Fruit fly (Drosophila melanogaster) whole organism, adult: ENCODE results near the gene Mer.

Source experiments
- CG11617 ChIP-seq: fragments of 200-800 bp; sonication (Bioruptor generic); optimal IDR thresholded peaks from 2 replicates; lab custom pipeline; 2017; ENCODE audit warnings: mild to moderate bottlenecking, missing biosample characterization, missing genetic modification reagents, missing genetic modification characterization
- CG12768 ChIP-seq: fragments of 200-800 bp; sonication (Bioruptor generic); optimal IDR thresholded peaks from 2 replicates; lab custom pipeline; 2017; ENCODE audit warnings: missing biosample characterization, missing genetic modification characterization, mild to moderate bottlenecking, moderate library complexity, missing genetic modification reagents
- CG1620 ChIP-seq: fragments of 200-800 bp; sonication (Bioruptor generic); optimal IDR thresholded peaks from 2 replicates; lab custom pipeline; 2016; ENCODE audit warnings: missing biosample characterization, missing genetic modification characterization
- CG33017 ChIP-seq: fragments of 200-800 bp; sonication (Bioruptor generic); optimal IDR thresholded peaks from 2 replicates; lab custom pipeline; 2018; ENCODE audit warnings: missing biosample characterization, mild to moderate bottlenecking, missing genetic modification characterization, moderate library complexity
- CG5204 ChIP-seq: fragments of 200-800 bp; sonication (Bioruptor generic); optimal IDR thresholded peaks from 2 replicates; lab custom pipeline; 2016; ENCODE audit warnings: missing biosample characterization, missing genetic modification characterization
- CG7045 ChIP-seq: fragments of 200-800 bp; sonication (Bioruptor generic); optimal IDR thresholded peaks from 2 replicates; lab custom pipeline; 2017; ENCODE audit warnings: missing biosample characterization, mild to moderate bottlenecking, missing genetic modification characterization
- CG7101 ChIP-seq: fragments of 200-800 bp; sonication (Bioruptor generic); optimal IDR thresholded peaks from 2 replicates; lab custom pipeline; 2018; ENCODE audit warnings: missing biosample characterization, mild to moderate bottlenecking, missing genetic modification characterization, moderate library complexity
- Clk ChIP-seq: fragments of 200-800 bp; sonication (Bioruptor generic); optimal IDR thresholded peaks from 2 replicates; lab custom pipeline; 2017; ENCODE audit warnings: missing biosample characterization, missing genetic modification characterization
- Crg-1 ChIP-seq: fragments of 200-800 bp; sonication (Bioruptor generic); optimal IDR thresholded peaks from 2 replicates; lab custom pipeline; 2016; ENCODE audit warnings: missing biosample characterization, missing genetic modification characterization
- Hr96 ChIP-seq: fragments of 200-800 bp; sonication (Bioruptor generic); optimal IDR thresholded peaks from 2 replicates; lab custom pipeline; 2016; ENCODE audit warnings: missing biosample characterization, missing genetic modification characterization
- Mnt ChIP-seq: fragments of 200-800 bp; sonication (Bioruptor generic); optimal IDR thresholded peaks from 2 replicates; lab custom pipeline; 2016; ENCODE audit warnings: missing biosample characterization, mild to moderate bottlenecking, missing genetic modification characterization
- bab1 ChIP-seq: fragments of 200-800 bp; sonication (Bioruptor generic); optimal IDR thresholded peaks from 3 replicates; lab custom pipeline; 2019; ENCODE audit warnings: missing biosample characterization, mild to moderate bottlenecking, missing genetic modification characterization, moderate library complexity
- cic ChIP-seq: fragments of 200-800 bp; sonication (Bioruptor generic); optimal IDR thresholded peaks from 2 replicates; lab custom pipeline; 2017; ENCODE audit warnings: missing biosample characterization, mild to moderate bottlenecking, missing genetic modification characterization, moderate library complexity
- cnc ChIP-seq, 2 experiments: fragments of >200 bp; optimal IDR thresholded peaks; 2 replicates each; lab custom pipeline; 2017
- kay ChIP-seq: fragments of 200-800 bp; sonication (Bioruptor generic); peaks from one replicate; lab custom pipeline; 2016; ENCODE audit warnings: missing biosample characterization, missing genetic modification characterization, borderline replicate concordance
- ovo ChIP-seq: fragments of 200-800 bp; sonication (Bioruptor generic); optimal IDR thresholded peaks from 2 replicates; lab custom pipeline; 2016; ENCODE audit warnings: missing biosample characterization, missing genetic modification characterization
- pad ChIP-seq: fragments of 200-800 bp; sonication (Bioruptor generic); optimal IDR thresholded peaks from 3 replicates; lab custom pipeline; 2017; ENCODE audit warnings: missing biosample characterization, missing genetic modification characterization, mild to moderate bottlenecking, moderate library complexity, missing genetic modification reagents
- tj ChIP-seq: fragments of 200-800 bp; sonication (Bioruptor generic); optimal IDR thresholded peaks from 3 replicates; lab custom pipeline; 2017; ENCODE audit warnings: missing biosample characterization, mild to moderate bottlenecking, missing genetic modification characterization, moderate library complexity
- toe ChIP-seq: fragments of 200-800 bp; sonication (Bioruptor generic); optimal IDR thresholded peaks from 2 replicates; lab custom pipeline; 2016; ENCODE audit warnings: missing biosample characterization, missing genetic modification characterization

Gene Mer

DNA sequence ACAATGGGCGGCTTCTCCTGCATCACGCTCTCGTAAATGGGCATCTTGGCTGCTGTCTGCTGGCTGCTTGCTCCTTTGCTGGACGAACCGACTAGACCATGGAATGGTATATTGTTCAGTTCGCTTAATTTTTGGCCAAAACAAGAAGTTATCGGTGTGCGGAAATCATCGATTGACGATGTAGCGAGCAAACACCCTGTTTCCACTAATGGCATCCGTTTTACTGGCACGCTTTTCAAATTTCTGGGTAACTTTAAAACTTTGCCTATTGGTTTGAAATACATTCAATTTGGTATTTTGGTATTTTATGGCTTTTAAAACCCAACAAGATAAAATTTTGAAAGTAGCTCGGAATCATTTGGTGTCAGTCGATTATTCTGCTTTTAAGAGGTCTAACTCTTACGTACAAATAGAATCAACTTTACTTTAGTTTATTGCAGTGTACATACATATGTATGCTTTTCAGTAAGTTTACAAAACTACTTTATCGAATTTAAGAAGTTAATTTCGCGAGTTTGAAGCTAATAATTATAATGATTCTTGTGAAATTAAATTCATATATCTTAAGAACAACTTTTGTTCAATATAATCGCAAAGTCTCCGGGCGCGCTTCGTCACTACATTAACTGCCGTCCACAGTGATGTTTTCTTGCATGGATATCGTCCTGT, 47.3 kb downstream of the Mer start, which contains the start of gene Arp10:
Arp10 (minus strand) TSS at position 304 of the 669 bp plus-strand sequence.
- TF ChIP-seq Hr96 (GFP tag; lab: Kevin White, UChicago): no peak
- TF ChIP-seq CG33017 (tag; lab: Kevin White, UChicago): peak; percentile 36
- TF ChIP-seq Crg-1 (GFP tag; lab: Kevin White, UChicago): no peak
- no peak for TF ChIP-seq ovo (GFP tag; lab: Kevin White, UChicago)
- no peak for TF ChIP-seq Mnt (GFP tag; lab: Kevin White, UChicago)
- no peak for TF ChIP-seq pad
- no peak for TF ChIP-seq Clk (GFP tag; lab: Kevin White, UChicago)
- TF ChIP-seq CG7101 (tag; lab: Kevin White, UChicago): no peak
- no peak for TF ChIP-seq CG7045 (GFP tag; lab: Kevin White, UChicago)
- TF ChIP-seq kay: no peak
- TF ChIP-seq cnc (optimal IDR thresholded peaks at IDR 0.05; lab: Kevin White, UChicago): no peak
- TF ChIP-seq bab1: peak; percentile 15

DNA sequence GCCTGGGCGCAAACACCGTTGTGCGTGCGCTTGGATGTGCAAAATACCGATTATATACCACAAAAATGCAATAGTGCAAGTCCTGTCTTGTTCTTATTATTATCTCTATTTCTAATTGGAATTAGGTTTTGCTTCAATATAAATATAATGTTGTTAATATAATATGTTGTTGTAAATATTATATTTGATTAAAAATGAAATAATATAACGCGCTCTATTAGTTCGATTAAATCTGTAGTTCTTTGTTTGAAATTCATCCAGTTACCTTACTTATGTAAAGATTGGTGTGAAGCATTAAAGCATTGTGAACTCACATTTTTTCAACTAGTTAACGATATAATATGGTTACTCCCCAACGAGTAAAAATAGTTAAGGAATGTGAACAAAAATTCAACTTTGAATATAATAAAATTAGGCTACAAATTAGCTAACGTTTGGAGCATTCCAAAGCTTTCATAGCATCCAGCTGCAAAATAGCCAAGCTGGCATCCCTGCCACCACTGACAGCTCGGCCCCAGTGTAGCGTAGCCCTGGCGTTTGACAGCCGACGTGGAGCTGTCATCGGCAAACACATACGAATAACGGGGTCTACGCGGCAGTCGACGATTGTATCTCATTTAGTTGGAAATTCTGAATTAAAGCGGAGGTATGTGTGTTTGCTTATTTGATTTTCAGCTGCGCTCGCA, 50.3 kb downstream of the Mer start, which contains the start of the genes CG12237 and Sec61gamma:
CG12237 (minus strand) TSS at position 51 of the 686 bp plus-strand sequence.
Sec61gamma (plus strand) TSS at position 509 of the 686 bp plus-strand sequence.
- TF ChIP-seq CG7101 (tag; lab: Kevin White, UChicago): peak; percentile 40
- TF ChIP-seq CG1620 (GFP tag; lab: Kevin White, UChicago): peak; percentile 65
- peak; percentile 39 for TF ChIP-seq pad
- peak; percentile 18 for TF ChIP-seq CG11617
- peak; percentile 31 for TF ChIP-seq Mnt (GFP tag; lab: Kevin White, UChicago)
- TF ChIP-seq CG12768 (GFP tag; lab: Kevin White, UChicago): peak; percentile 1
- TF ChIP-seq Clk (GFP tag; lab: Kevin White, UChicago): no peak
- TF ChIP-seq ovo (GFP tag; lab: Kevin White, UChicago): peak; percentile 95
- no peak for TF ChIP-seq cic (GFP tag; lab: Kevin White, UChicago)
- TF ChIP-seq bab1: peak; percentile 55
- TF ChIP-seq CG5204 (GFP tag; lab: Kevin White, UChicago): no peak
- peak; percentile 41 for TF ChIP-seq tj (GFP tag; lab: Kevin White, UChicago)

DNA sequence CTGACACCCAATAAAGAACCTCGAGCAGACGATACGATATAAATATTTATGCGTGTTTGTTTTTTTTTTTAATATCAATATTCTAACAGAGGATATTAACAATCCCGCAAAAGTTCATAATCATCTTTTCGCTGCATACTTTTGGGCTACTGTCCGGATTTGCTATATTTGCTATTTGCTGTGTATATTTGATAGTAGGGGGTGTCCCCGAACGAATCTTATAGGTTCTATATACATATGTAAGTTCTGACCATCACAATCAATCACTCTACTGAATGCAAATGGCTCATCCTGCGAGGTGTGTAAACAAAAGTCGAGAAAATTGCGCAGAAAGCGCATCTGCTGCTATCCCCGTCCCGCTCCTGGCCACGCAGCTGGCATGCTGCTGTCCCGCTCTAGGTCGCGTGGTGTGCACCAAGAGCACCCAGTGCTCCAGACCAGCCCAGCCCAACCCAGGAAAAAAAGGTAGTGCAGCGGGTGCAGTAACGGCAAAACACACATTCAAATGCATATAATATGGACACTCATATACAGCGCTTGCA, 52.5 kb downstream of the Mer start:
- TF ChIP-seq CG33017 (tag; lab: Kevin White, UChicago): no peak
- TF ChIP-seq Mnt (GFP tag; lab: Kevin White, UChicago): no peak
- TF ChIP-seq CG5204 (GFP tag; lab: Kevin White, UChicago): no peak
- peak; percentile 24 for TF ChIP-seq bab1
- TF ChIP-seq ovo (GFP tag; lab: Kevin White, UChicago): no peak
- no peak for TF ChIP-seq cic (GFP tag; lab: Kevin White, UChicago)
- no peak for TF ChIP-seq Hr96 (GFP tag; lab: Kevin White, UChicago)
- no peak for TF ChIP-seq CG7101 (tag; lab: Kevin White, UChicago)
- no peak for TF ChIP-seq tj (GFP tag; lab: Kevin White, UChicago)
- no peak for TF ChIP-seq Clk (GFP tag; lab: Kevin White, UChicago)
- peak; percentile 70 for TF ChIP-seq pad
- no peak for TF ChIP-seq CG7045 (GFP tag; lab: Kevin White, UChicago)
- no peak for TF ChIP-seq CG11617
- no peak for TF ChIP-seq toe
